Worm (Caenorhabditis elegans): ENCODE measurements around the gene bud-13.

DNA sequence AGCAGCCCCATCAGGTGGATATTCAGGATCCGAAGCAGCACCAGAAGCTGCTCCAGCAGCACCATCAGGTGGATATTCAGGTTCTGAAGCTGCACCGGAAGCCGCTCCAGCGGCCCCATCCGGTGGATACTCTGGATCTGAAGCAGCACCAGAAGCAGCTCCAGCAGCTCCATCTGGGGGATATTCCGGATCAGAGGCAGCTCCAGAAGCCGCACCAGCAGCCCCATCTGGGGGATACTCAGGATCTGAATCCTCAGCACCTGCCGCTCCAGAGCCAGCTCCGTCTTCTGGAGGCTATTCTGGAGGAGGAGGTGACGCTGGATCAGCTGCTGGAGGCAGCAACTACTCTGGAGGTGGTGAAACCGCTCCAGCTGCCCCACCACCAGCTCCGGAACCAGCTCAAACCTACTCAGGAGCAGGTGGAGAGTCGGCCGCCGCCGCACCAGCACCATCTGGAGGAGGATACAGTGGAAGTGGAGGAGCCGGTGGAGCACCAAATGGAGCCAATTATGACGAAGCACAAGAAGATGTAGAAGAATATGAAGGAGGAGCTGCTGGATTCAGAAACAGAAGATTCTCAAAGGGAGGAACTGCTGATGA is 2.7 kb downstream of the bud-13 start:
- TF ChIP-seq nhr-237 (tag; optimal IDR thresholded peaks at IDR 0.05), result no peak
- TF ChIP-seq zag-1 (tag; optimal IDR thresholded peaks at IDR 0.05), result no peak
- no peak for TF ChIP-seq daf-8 (GFP tag; IDR thresholded peaks at IDR 0.05)
- no peak for TF ChIP-seq lin-15B (tag; optimal IDR thresholded peaks at IDR 0.05)
- peak; percentile 96 for TF ChIP-seq set-16 (GFP tag; IDR thresholded peaks at IDR 0.05)

Data from whole organism, L4 larva.